Worm (Caenorhabditis elegans) whole organism, mixed stage, embryonic: Measurements from ENCODE around the gene Y57G11C.42.
"Not testable (repeated sequence)": the region's sequence is repeated elsewhere in the genome, so short reads cannot be mapped to it uniquely, and the experiment has no call there.

Source experiments
- M03D4.4 ChIP-seq: sonication (generic microtip); optimal IDR thresholded peaks from 2 replicates; lab custom pipeline; 2017; ENCODE audit warnings: mild to moderate bottlenecking, missing genetic modification characterization, missing compliant biosample characterization
- bed-3 ChIP-seq: fragments of 200-800 bp; sonication (Bioruptor generic); optimal IDR thresholded peaks from 3 replicates; lab custom pipeline; 2018; ENCODE audit warnings: mild to moderate bottlenecking, missing genetic modification characterization, moderate library complexity, missing compliant biosample characterization
- blmp-1 ChIP-seq: fragments of 150-350 bp; optimal IDR thresholded peaks from 2 replicates; lab custom pipeline; 2014; ENCODE audit warnings: missing biosample characterization, missing genetic modification characterization
- ceh-39 ChIP-seq: fragments of 150-350 bp; optimal IDR thresholded peaks from 2 replicates; lab custom pipeline; 2014; ENCODE audit warnings: missing biosample characterization, missing genetic modification characterization
- ceh-43 ChIP-seq: fragments of 200-800 bp; sonication (Bioruptor generic); optimal IDR thresholded peaks from 2 replicates; lab custom pipeline; 2018; ENCODE audit warnings: mild to moderate bottlenecking, missing genetic modification characterization, moderate library complexity, missing compliant biosample characterization
- ceh-83 ChIP-seq: fragments of 200-800 bp; sonication (Bioruptor generic); optimal IDR thresholded peaks from 2 replicates; lab custom pipeline; 2018; ENCODE audit warnings: mild to moderate bottlenecking, missing genetic modification characterization, missing compliant biosample characterization
- ces-1 ChIP-seq: fragments of 150-350 bp; optimal IDR thresholded peaks from 2 replicates; lab custom pipeline; 2014; ENCODE audit warnings: missing biosample characterization, missing genetic modification reagents, missing genetic modification characterization
- cnd-1 ChIP-seq: fragments of 200-800 bp; sonication (Bioruptor generic); optimal IDR thresholded peaks from 2 replicates; lab custom pipeline; 2018; ENCODE audit warnings: mild to moderate bottlenecking, missing genetic modification characterization, missing compliant biosample characterization
- drap-1 ChIP-seq: fragments of 200-800 bp; sonication (Bioruptor generic); optimal IDR thresholded peaks from 3 replicates; lab custom pipeline; 2018; ENCODE audit warnings: mild to moderate bottlenecking, missing genetic modification characterization, missing compliant biosample characterization
- elt-1 ChIP-seq: sonication (generic microtip); optimal IDR thresholded peaks from 2 replicates; lab custom pipeline; 2017; ENCODE audit warnings: missing genetic modification characterization, mild to moderate bottlenecking, missing compliant biosample characterization, antibody characterized with exemption, moderate library complexity, borderline replicate concordance; ENCODE audit not compliant: insufficient read depth
- elt-3 ChIP-seq: fragments of 150-350 bp; optimal IDR thresholded peaks from 2 replicates; lab custom pipeline; 2014; ENCODE audit warnings: missing biosample characterization, missing genetic modification characterization
- flh-1 ChIP-seq: fragments of 200-800 bp; sonication (Bioruptor generic); optimal IDR thresholded peaks from 2 replicates; lab custom pipeline; 2018; ENCODE audit warnings: mild to moderate bottlenecking, missing genetic modification characterization, moderate library complexity, missing compliant biosample characterization
- ham-2 ChIP-seq: fragments of 200-800 bp; sonication (Bioruptor generic); optimal IDR thresholded peaks from 2 replicates; lab custom pipeline; 2018; ENCODE audit warnings: mild to moderate bottlenecking, missing genetic modification characterization, missing compliant biosample characterization
- lin-13 ChIP-seq: fragments of 150-350 bp; optimal IDR thresholded peaks from 2 replicates; lab custom pipeline; 2014; ENCODE audit warnings: missing biosample characterization, missing genetic modification characterization
- lin-32 ChIP-seq: fragments of 200-800 bp; sonication (Bioruptor generic); optimal IDR thresholded peaks from 2 replicates; lab custom pipeline; 2018; ENCODE audit warnings: mild to moderate bottlenecking, missing genetic modification characterization, missing compliant biosample characterization
- lsy-2 ChIP-seq: fragments of 150-350 bp; optimal IDR thresholded peaks from 2 replicates; lab custom pipeline; 2014; ENCODE audit warnings: missing biosample characterization, missing genetic modification characterization
- mep-1 ChIP-seq: fragments of 150-350 bp; optimal IDR thresholded peaks from 2 replicates; lab custom pipeline; 2017; ENCODE audit warnings: missing biosample characterization, missing genetic modification reagents, missing genetic modification characterization, inconsistent platforms
- mls-2 ChIP-seq: sonication (generic microtip); optimal IDR thresholded peaks from 2 replicates; lab custom pipeline; 2016; ENCODE audit warnings: mild to moderate bottlenecking, missing genetic modification characterization, moderate library complexity, missing compliant biosample characterization
- nhr-12 ChIP-seq: fragments of 150-350 bp; optimal IDR thresholded peaks from 2 replicates; lab custom pipeline; 2014; ENCODE audit warnings: missing biosample characterization, missing genetic modification characterization
- nhr-2 ChIP-seq: fragments of 150-350 bp; optimal IDR thresholded peaks from 2 replicates; lab custom pipeline; 2014; ENCODE audit warnings: missing biosample characterization, missing genetic modification characterization
- nhr-28 ChIP-seq: fragments of 150-350 bp; optimal IDR thresholded peaks from 2 replicates; lab custom pipeline; 2014; ENCODE audit warnings: missing biosample characterization, missing genetic modification characterization
- nhr-76 ChIP-seq: sonication (generic microtip); optimal IDR thresholded peaks from 2 replicates; lab custom pipeline; 2017; ENCODE audit warnings: missing biosample characterization, missing genetic modification characterization
- sem-2 ChIP-seq: fragments of 200-800 bp; sonication (Bioruptor generic); optimal IDR thresholded peaks from 2 replicates; lab custom pipeline; 2018; ENCODE audit warnings: mild to moderate bottlenecking, missing genetic modification characterization, missing compliant biosample characterization
- snpc-4 ChIP-seq: fragments of 150-350 bp; optimal IDR thresholded peaks from 2 replicates; lab custom pipeline; 2014; ENCODE audit warnings: missing biosample characterization, missing genetic modification characterization
- sptf-1 ChIP-seq: sonication (generic microtip); optimal IDR thresholded peaks from 2 replicates; lab custom pipeline; 2017; ENCODE audit warnings: mild to moderate bottlenecking, missing genetic modification characterization, moderate library complexity, missing compliant biosample characterization
- tbx-8 ChIP-seq: fragments of 200-800 bp; sonication (Bioruptor generic); optimal IDR thresholded peaks from 2 replicates; lab custom pipeline; 2018; ENCODE audit warnings: mild to moderate bottlenecking, missing genetic modification characterization, moderate library complexity, missing compliant biosample characterization
- unc-120 ChIP-seq: sonication (generic microtip); optimal IDR thresholded peaks from 2 replicates; lab custom pipeline; 2017; ENCODE audit warnings: missing genetic modification characterization, missing compliant biosample characterization; ENCODE audit not compliant: poor library complexity, severe bottlenecking
- unc-39 ChIP-seq: fragments of 150-350 bp; optimal IDR thresholded peaks from 2 replicates; lab custom pipeline; 2014; ENCODE audit warnings: missing biosample characterization, missing genetic modification characterization
- unc-62 ChIP-seq: fragments of 150-350 bp; optimal IDR thresholded peaks from 2 replicates; lab custom pipeline; 2014; ENCODE audit warnings: missing biosample characterization, missing genetic modification reagents, missing genetic modification characterization
- zip-8 ChIP-seq: fragments of 150-350 bp; optimal IDR thresholded peaks from 2 replicates; lab custom pipeline; 2014; ENCODE audit warnings: missing biosample characterization, missing genetic modification characterization
- ztf-11 ChIP-seq: fragments of 150-350 bp; optimal IDR thresholded peaks from 2 replicates; lab custom pipeline; 2014; ENCODE audit warnings: missing biosample characterization, missing genetic modification characterization

Gene Y57G11C.42

ce11 chrIV:14770663-14771062, 42.3 kb downstream of the Y57G11C.42 start:
- TF ChIP-seq nhr-12 (no peak), elt-1 (no peak), tbx-8 (GFP tag; lab: Kevin White, UChicago) (no peak), ceh-39 (tag; lab: Kevin White, UChicago) (no peak), unc-120 (tag; lab: Kevin White, UChicago) (no peak), unc-62 (GFP tag; lab: Kevin White, UChicago) (no peak), cnd-1 (tag; lab: Kevin White, UChicago) (no peak), ham-2 (GFP tag; lab: Kevin White, UChicago) (no peak), unc-39 (tag; lab: Kevin White, UChicago) (no peak), mls-2 (tag; lab: Kevin White, UChicago) (no peak), ces-1 (no peak)

ce11 chrIV:14771325-14771724, 43.0 kb downstream of the Y57G11C.42 start, which contains the start of gene degl-1:
Gene degl-1, minus strand, starts transcription at chrIV:14771425.
- TF ChIP-seq sem-2 (GFP tag; lab: Kevin White, UChicago) (no peak), nhr-76 (tag; lab: Kevin White, UChicago) (no peak), flh-1 (no peak), lin-13 (tag; lab: Kevin White, UChicago) (no peak), zip-8 (tag; lab: Kevin White, UChicago) (no peak), bed-3 (GFP tag; lab: Kevin White, UChicago) (no peak), lsy-2 (tag; lab: Kevin White, UChicago) (no peak), nhr-2 (tag; lab: Kevin White, UChicago) (no peak), nhr-28 (tag; lab: Kevin White, UChicago) (no peak), snpc-4 (tag; lab: Kevin White, UChicago) (no peak)
- TF ChIP-seq, all 35 proteins: peak for 0

- TF ChIP-seq ceh-43 (GFP tag; lab: Kevin White, UChicago) (no peak), zip-8 (tag; lab: Kevin White, UChicago) (no peak), M03D4.4 (tag; lab: Kevin White, UChicago) (no peak), lsy-2 (tag; lab: Kevin White, UChicago) (no peak), ztf-11 (tag; lab: Kevin White, UChicago) (no peak), ceh-83 (GFP tag; lab: Kevin White, UChicago) (no peak), mep-1 (tag; lab: Kevin White, UChicago) (no peak), ham-2 (GFP tag; lab: Kevin White, UChicago) (no peak)
Measured at ce11 chrIV:14773280-14774071, 45.2 kb downstream of the Y57G11C.42 start, which contains the start of gene Y57G11C.36. Gene Y57G11C.36, minus strand, starts transcription at chrIV:14773781.

ce11 chrIV:14774454-14774853, 46.1 kb downstream of the Y57G11C.42 start, which contains the start of gene Y57G11C.51:
Gene Y57G11C.51, minus strand, starts transcription at chrIV:14774554.
- TF ChIP-seq unc-120 (tag; lab: Kevin White, UChicago); sptf-1 (tag; lab: Kevin White, UChicago); blmp-1: not testable (repeated sequence)

- TF ChIP-seq mep-1 (tag; lab: Kevin White, UChicago) (no peak), elt-3 (no peak), lin-32 (no peak), drap-1 (no peak), M03D4.4 (tag; lab: Kevin White, UChicago) (no peak), lin-13 (tag; lab: Kevin White, UChicago) (no peak), nhr-76 (tag; lab: Kevin White, UChicago) (no peak), ces-1 (no peak), ham-2 (GFP tag; lab: Kevin White, UChicago) (no peak), ceh-83 (GFP tag; lab: Kevin White, UChicago) (no peak)
Measured at ce11 chrIV:14781537-14781936, 53.2 kb downstream of the Y57G11C.42 start, which contains the start of gene Y57G11C.8. Gene Y57G11C.8, plus strand, starts transcription at chrIV:14781837.
